Fruit fly (Drosophila melanogaster) whole organism, embryonic: Measurements from ENCODE around the gene CG31068.
A peak's percentile ranks its signal among the peaks of the same experiment; 100 is the strongest.

Experiments
- Aef1 ChIP-seq: fragments of 200-800 bp; sonication (Bioruptor generic); IDR thresholded peaks from 3 replicates; pipeline ENCODE4 v1.3.6; 2022; ENCODE audit warnings: missing biosample characterization, missing genetic modification characterization
- CG12219 ChIP-seq: fragments of 200-800 bp; sonication (Bioruptor generic); optimal IDR thresholded peaks from 3 replicates; lab custom pipeline; 2018; ENCODE audit warnings: missing biosample characterization, mild to moderate bottlenecking, missing genetic modification characterization
- CG12659 ChIP-seq: fragments of 200-800 bp; sonication (Bioruptor generic); optimal IDR thresholded peaks from 3 replicates; lab custom pipeline; 2017; ENCODE audit warnings: mild to moderate bottlenecking, missing biosample characterization, missing genetic modification reagents, missing genetic modification characterization
- CG13287 ChIP-seq: fragments of 200-800 bp; sonication (Bioruptor generic); IDR thresholded peaks from 2 replicates; pipeline ENCODE4 v1.3.6; 2022; ENCODE audit warnings: missing biosample characterization, missing genetic modification characterization; ENCODE audit not compliant: partially characterized antibody
- CG14050 ChIP-seq: fragments of 200-800 bp; sonication (Bioruptor generic); IDR thresholded peaks from 3 replicates; pipeline ENCODE4 v1.3.6; 2022; ENCODE audit warnings: missing biosample characterization, missing genetic modification characterization
- CG15514 ChIP-seq: fragments of 200-800 bp; sonication (Bioruptor generic); optimal IDR thresholded peaks from 3 replicates; lab custom pipeline; 2017; ENCODE audit warnings: missing biosample characterization, missing genetic modification characterization, mild to moderate bottlenecking, moderate library complexity, missing genetic modification reagents
- CG15696 ChIP-seq: fragments of 200-800 bp; sonication (Bioruptor generic); optimal IDR thresholded peaks from 2 replicates; lab custom pipeline; 2019; ENCODE audit warnings: missing biosample characterization, mild to moderate bottlenecking, missing genetic modification characterization, moderate library complexity
- CG17912 ChIP-seq: fragments of 200-800 bp; sonication (Bioruptor generic); optimal IDR thresholded peaks from 2 replicates; lab custom pipeline; 2018; ENCODE audit warnings: missing biosample characterization, mild to moderate bottlenecking, missing genetic modification characterization
- CG34422 ChIP-seq: fragments of 200-800 bp; sonication (Bioruptor generic); IDR thresholded peaks from 3 replicates; pipeline ENCODE4 v1.3.6; 2022; ENCODE audit warnings: missing biosample characterization, missing genetic modification characterization
- CG3995 ChIP-seq: fragments of 200-800 bp; sonication (Bioruptor generic); optimal IDR thresholded peaks from 3 replicates; lab custom pipeline; 2016; ENCODE audit warnings: missing biosample characterization, missing genetic modification characterization
- CG4707 ChIP-seq: fragments of 200-800 bp; sonication (Bioruptor generic); optimal IDR thresholded peaks from 2 replicates; lab custom pipeline; 2018; ENCODE audit warnings: missing biosample characterization, mild to moderate bottlenecking, missing genetic modification characterization, moderate library complexity
- CG6689 ChIP-seq: fragments of 200-800 bp; sonication (Bioruptor generic); IDR thresholded peaks from 2 replicates; pipeline ENCODE4 v1.3.6; 2022; ENCODE audit warnings: missing biosample characterization, missing genetic modification characterization
- CG7745 ChIP-seq: fragments of 200-800 bp; sonication (Bioruptor generic); optimal IDR thresholded peaks from 2 replicates; lab custom pipeline; 2018; ENCODE audit warnings: missing biosample characterization, mild to moderate bottlenecking, missing genetic modification characterization, moderate library complexity
- CG8281 ChIP-seq: fragments of 200-800 bp; sonication (Bioruptor generic); optimal IDR thresholded peaks from 2 replicates; lab custom pipeline; 2018; ENCODE audit warnings: missing biosample characterization, mild to moderate bottlenecking, missing genetic modification characterization, moderate library complexity
- CG9797 ChIP-seq: fragments of 200-800 bp; sonication (Bioruptor generic); optimal IDR thresholded peaks from 3 replicates; lab custom pipeline; 2018; ENCODE audit warnings: missing biosample characterization, mild to moderate bottlenecking, missing genetic modification characterization
- CG9932 ChIP-seq: fragments of 200-800 bp; sonication (Bioruptor generic); IDR thresholded peaks from 2 replicates; pipeline ENCODE4 v1.3.6; 2022; ENCODE audit warnings: missing biosample characterization, missing genetic modification characterization
- CrebB ChIP-seq: fragments of 200-800 bp; sonication (Bioruptor generic); optimal IDR thresholded peaks from 3 replicates; lab custom pipeline; 2018; ENCODE audit warnings: missing biosample characterization, mild to moderate bottlenecking, missing genetic modification characterization
- Dad ChIP-seq: fragments of 200-800 bp; sonication (Bioruptor generic); optimal IDR thresholded peaks from 3 replicates; lab custom pipeline; 2016; ENCODE audit warnings: missing biosample characterization, missing genetic modification characterization
- Dp ChIP-seq: fragments of 200-800 bp; sonication (Bioruptor generic); optimal IDR thresholded peaks from 2 replicates; lab custom pipeline; 2018; ENCODE audit warnings: missing biosample characterization, mild to moderate bottlenecking, missing genetic modification characterization, moderate library complexity
- Gug ChIP-seq: fragments of 200-800 bp; sonication (Bioruptor generic); IDR thresholded peaks from 4 replicates; pipeline ENCODE4 v1.3.6; 2022; ENCODE audit warnings: missing biosample characterization, missing genetic modification characterization
- HLH4C ChIP-seq: fragments of 200-800 bp; sonication (Bioruptor generic); IDR thresholded peaks from 3 replicates; pipeline ENCODE4 v1.3.6; 2022; ENCODE audit warnings: missing biosample characterization, missing genetic modification characterization; ENCODE audit not compliant: partially characterized antibody
- Hand ChIP-seq: fragments of 200-800 bp; sonication (Bioruptor generic); optimal IDR thresholded peaks from 2 replicates; lab custom pipeline; 2017; ENCODE audit warnings: mild to moderate bottlenecking, missing biosample characterization, missing genetic modification reagents, missing genetic modification characterization
- HmgD ChIP-seq: fragments of 200-800 bp; sonication (Bioruptor generic); optimal IDR thresholded peaks from 3 replicates; lab custom pipeline; 2016; ENCODE audit warnings: missing biosample characterization, missing genetic modification characterization
- Hsf ChIP-seq: fragments of 200-800 bp; sonication (Bioruptor generic); optimal IDR thresholded peaks from 3 replicates; lab custom pipeline; 2016; ENCODE audit warnings: missing biosample characterization, missing genetic modification characterization
- ac ChIP-seq: fragments of 200-800 bp; sonication (Bioruptor generic); optimal IDR thresholded peaks from 3 replicates; lab custom pipeline; 2017; ENCODE audit warnings: missing biosample characterization, mild to moderate bottlenecking, missing genetic modification characterization
- aop ChIP-seq: fragments of 200-800 bp; sonication (Bioruptor generic); IDR thresholded peaks from 2 replicates; pipeline ENCODE4 v1.3.6; 2022; ENCODE audit warnings: missing biosample characterization, missing genetic modification characterization
- bsh ChIP-seq, 2 experiments: fragments of 200-800 bp; sonication (Bioruptor generic); optimal IDR thresholded peaks; 2 replicates each; lab custom pipeline; 2017 to 2018; ENCODE audit warnings: mild to moderate bottlenecking in 2 of 2, missing biosample characterization in 2 of 2, missing genetic modification characterization in 2 of 2, moderate library complexity in 1 of 2
- cg ChIP-seq: fragments of 200-800 bp; sonication (Bioruptor generic); optimal IDR thresholded peaks from 3 replicates; lab custom pipeline; 2019; ENCODE audit warnings: missing biosample characterization, mild to moderate bottlenecking, missing genetic modification characterization, moderate library complexity
- ci ChIP-seq: fragments of 200-800 bp; sonication (Bioruptor generic); IDR thresholded peaks from 3 replicates; pipeline ENCODE4 v1.3.6; 2022; ENCODE audit warnings: missing biosample characterization, missing genetic modification characterization
- crp ChIP-seq, 2 experiments: fragments of 200-800 bp; sonication (Bioruptor generic); optimal IDR thresholded peaks; 2 replicates in 1 of 2; 3 replicates in 1 of 2; lab custom pipeline; 2017; ENCODE audit warnings: missing biosample characterization in 2 of 2, missing genetic modification characterization in 2 of 2, mild to moderate bottlenecking in 1 of 2, moderate library complexity in 1 of 2
- eyg ChIP-seq: fragments of 200-800 bp; sonication (Bioruptor generic); optimal IDR thresholded peaks from 3 replicates; lab custom pipeline; 2016; ENCODE audit warnings: missing biosample characterization, missing genetic modification characterization
- fd3F ChIP-seq: fragments of 200-800 bp; sonication (Bioruptor generic); optimal IDR thresholded peaks from 2 replicates; lab custom pipeline; 2018; ENCODE audit warnings: missing biosample characterization, mild to moderate bottlenecking, missing genetic modification characterization, moderate library complexity
- gce ChIP-seq: fragments of 200-800 bp; sonication (Bioruptor generic); IDR thresholded peaks from 3 replicates; pipeline ENCODE4 v1.3.6; 2022; ENCODE audit warnings: missing biosample characterization, missing genetic modification characterization
- kah ChIP-seq: fragments of 200-800 bp; sonication (Bioruptor generic); optimal IDR thresholded peaks from 2 replicates; lab custom pipeline; 2018; ENCODE audit warnings: missing biosample characterization, mild to moderate bottlenecking, missing genetic modification characterization
- lilli ChIP-seq: fragments of 200-800 bp; sonication (Bioruptor generic); optimal IDR thresholded peaks from 3 replicates; lab custom pipeline; 2016; ENCODE audit warnings: missing biosample characterization, missing genetic modification characterization
- mam ChIP-seq: fragments of 200-800 bp; sonication (Bioruptor generic); optimal IDR thresholded peaks from 3 replicates; lab custom pipeline; 2016; ENCODE audit warnings: missing biosample characterization, missing genetic modification characterization
- nerfin-1 ChIP-seq: fragments of 200-800 bp; sonication (Bioruptor generic); optimal IDR thresholded peaks from 3 replicates; lab custom pipeline; 2019; ENCODE audit warnings: missing biosample characterization, mild to moderate bottlenecking, missing genetic modification characterization, moderate library complexity
- nerfin-2 ChIP-seq: fragments of 200-800 bp; sonication (Bioruptor generic); IDR thresholded peaks from 2 replicates; pipeline ENCODE4 v1.3.6; 2022; ENCODE audit warnings: missing biosample characterization, missing genetic modification characterization; ENCODE audit not compliant: partially characterized antibody
- pb ChIP-seq: fragments of 200-800 bp; sonication (Bioruptor generic); optimal IDR thresholded peaks from 3 replicates; lab custom pipeline; 2016; ENCODE audit warnings: missing biosample characterization, missing genetic modification characterization
- phol ChIP-seq: fragments of 200-800 bp; sonication (Bioruptor generic); optimal IDR thresholded peaks from 3 replicates; lab custom pipeline; 2018; ENCODE audit warnings: missing biosample characterization, mild to moderate bottlenecking, missing genetic modification characterization, moderate library complexity
- salm ChIP-seq: fragments of 200-800 bp; sonication (Bioruptor generic); optimal IDR thresholded peaks from 2 replicates; lab custom pipeline; 2018; ENCODE audit warnings: missing biosample characterization, mild to moderate bottlenecking, missing genetic modification characterization
- sqz ChIP-seq: fragments of 200-800 bp; sonication (Bioruptor generic); optimal IDR thresholded peaks from 3 replicates; lab custom pipeline; 2018; ENCODE audit warnings: missing biosample characterization, mild to moderate bottlenecking, missing genetic modification characterization
- ssp ChIP-seq: fragments of 200-800 bp; sonication (Bioruptor generic); IDR thresholded peaks from 2 replicates; pipeline ENCODE4 v1.3.6; 2022; ENCODE audit warnings: missing biosample characterization, missing genetic modification characterization
- trh ChIP-seq: fragments of 200-800 bp; sonication (Bioruptor generic); optimal IDR thresholded peaks from 2 replicates; lab custom pipeline; 2016; ENCODE audit warnings: missing biosample characterization, missing genetic modification characterization
- unc-4 ChIP-seq: fragments of 200-800 bp; sonication (Bioruptor generic); IDR thresholded peaks from 2 replicates; pipeline ENCODE4 v1.3.6; 2022; ENCODE audit warnings: missing biosample characterization, missing genetic modification characterization; ENCODE audit not compliant: partially characterized antibody
- vnd ChIP-seq: fragments of 200-800 bp; sonication (Bioruptor generic); IDR thresholded peaks from 3 replicates; pipeline ENCODE4 v1.3.6; 2022; ENCODE audit warnings: missing biosample characterization, missing genetic modification characterization; ENCODE audit not compliant: partially characterized antibody
- wdn ChIP-seq: fragments of 200-800 bp; sonication (Bioruptor generic); IDR thresholded peaks from 2 replicates; pipeline ENCODE4 v1.3.6; 2022; ENCODE audit warnings: missing biosample characterization, missing genetic modification characterization
- zen2 ChIP-seq: fragments of 200-800 bp; sonication (Bioruptor generic); IDR thresholded peaks from 3 replicates; pipeline ENCODE4 v1.3.6; 2022; ENCODE audit warnings: missing biosample characterization, missing genetic modification characterization; ENCODE audit not compliant: partially characterized antibody

CG31068 gene

dm6 chr3R:27238438-27239301, 5.2 kb downstream of the CG31068 start, which contains the start of the genes CG31064 and PolA2 (continued):
- TF ChIP-seq fd3F (GFP tag; lab: Kevin White, UChicago): no peak
- peak; percentile 42 for TF ChIP-seq CrebB (tag; lab: Kevin White, UChicago)
- TF ChIP-seq mam (GFP tag; lab: Kevin White, UChicago): no peak
- TF ChIP-seq CG17912 (GFP tag; lab: Kevin White, UChicago): peak; percentile 38
- TF ChIP-seq Aef1 (GFP tag; lab: Robert Waterston, UW): no peak
- peak; percentile 8 for TF ChIP-seq phol (tag; lab: Kevin White, UChicago)
- TF ChIP-seq CG6689 (GFP tag; lab: Robert Waterston, UW): no peak
- peak; percentile 94 for TF ChIP-seq CG8281 (tag; lab: Kevin White, UChicago)
- TF ChIP-seq Hand: no peak
- peak; percentile 42; the same call in 1 of the 2 replicates for TF ChIP-seq CG9932 (GFP tag; lab: Robert Waterston, UW)
- TF ChIP-seq sqz (GFP tag; lab: Kevin White, UChicago): no peak
- peak; percentile 80 for TF ChIP-seq vnd (GFP tag; lab: Robert Waterston, UW)
- no peak for TF ChIP-seq Gug
- peak; percentile 89 for TF ChIP-seq Dp (GFP tag; lab: Kevin White, UChicago)
- peak; percentile 71 for TF ChIP-seq ac
- TF ChIP-seq cg: no peak
- TF ChIP-seq zen2: peak; percentile 90
- peak; percentile 88 for TF ChIP-seq CG13287 (GFP tag; lab: Robert Waterston, UW)
- peak; percentile 40 for TF ChIP-seq CG9797 (GFP tag; lab: Kevin White, UChicago)
- TF ChIP-seq CG12659 (GFP tag; lab: Kevin White, UChicago): peak; percentile 62
- TF ChIP-seq CG3995 (GFP tag; lab: Kevin White, UChicago): peak; percentile 100
- no peak for TF ChIP-seq CG15696 (tag; lab: Kevin White, UChicago)
- TF ChIP-seq Hsf (GFP tag; lab: Kevin White, UChicago): peak; percentile 3
- TF ChIP-seq ci (GFP tag; lab: Robert Waterston, UW): peak; percentile 66; the same call in 2 of the 3 replicates
- TF ChIP-seq nerfin-2: peak; percentile 91
- no peak for TF ChIP-seq trh (GFP tag; lab: Kevin White, UChicago)
- TF ChIP-seq HmgD (GFP tag; lab: Kevin White, UChicago): peak; percentile 58
- peak; percentile 69; the same call in 2 of the 3 replicates for TF ChIP-seq CG34422 (GFP tag; lab: Robert Waterston, UW)
- TF ChIP-seq salm: no peak
- no peak for TF ChIP-seq gce (GFP tag; lab: Robert Waterston, UW)
- no peak for TF ChIP-seq wdn
- TF ChIP-seq CG14050: no peak
- no peak for TF ChIP-seq aop (GFP tag; lab: Robert Waterston, UW)
- TF ChIP-seq ssp (GFP tag; lab: Robert Waterston, UW): 0 out of 2 replicates have a peak, but pooled peaks have one; percentile 30
- no peak for TF ChIP-seq lilli (GFP tag; lab: Kevin White, UChicago)
- peak; percentile 11 for TF ChIP-seq nerfin-1 (tag; lab: Kevin White, UChicago)
- peak; percentile 10 for TF ChIP-seq CG4707
- peak; percentile 17 for TF ChIP-seq Dad
- TF ChIP-seq eyg (GFP tag; lab: Kevin White, UChicago): no peak
- no peak for TF ChIP-seq pb (GFP tag; lab: Kevin White, UChicago)
- peak; percentile 91 for TF ChIP-seq HLH4C (GFP tag; lab: Robert Waterston, UW)
- peak; percentile 88 for TF ChIP-seq CG15514 (GFP tag; lab: Kevin White, UChicago)
- TF ChIP-seq crp (GFP tag; optimal IDR thresholded peaks at IDR 0.05; lab: Kevin White, UChicago): peak; percentile 89 to 97
- TF ChIP-seq kah (GFP tag; lab: Kevin White, UChicago): peak; percentile 59
- TF ChIP-seq bsh (GFP tag; optimal IDR thresholded peaks at IDR 0.05; lab: Kevin White, UChicago): no peak
- TF ChIP-seq CG7745 (tag; lab: Kevin White, UChicago): no peak
- TF ChIP-seq CG12219 (GFP tag; lab: Kevin White, UChicago): no peak
- TF ChIP-seq unc-4 (GFP tag; lab: Robert Waterston, UW): peak; percentile 72
